Fruit fly (Drosophila melanogaster) S2 (cell line): ENCODE data around the gene eIF3l.

Experiments used
- CG8478 ChIP-seq: fragments of >200 bp; optimal IDR thresholded peaks from 2 replicates; lab custom pipeline; 2018
- CTCF ChIP-seq, 2 experiments: fragments of >200 bp; optimal IDR thresholded peaks; 2 replicates each; lab custom pipeline; 2018

DNA sequence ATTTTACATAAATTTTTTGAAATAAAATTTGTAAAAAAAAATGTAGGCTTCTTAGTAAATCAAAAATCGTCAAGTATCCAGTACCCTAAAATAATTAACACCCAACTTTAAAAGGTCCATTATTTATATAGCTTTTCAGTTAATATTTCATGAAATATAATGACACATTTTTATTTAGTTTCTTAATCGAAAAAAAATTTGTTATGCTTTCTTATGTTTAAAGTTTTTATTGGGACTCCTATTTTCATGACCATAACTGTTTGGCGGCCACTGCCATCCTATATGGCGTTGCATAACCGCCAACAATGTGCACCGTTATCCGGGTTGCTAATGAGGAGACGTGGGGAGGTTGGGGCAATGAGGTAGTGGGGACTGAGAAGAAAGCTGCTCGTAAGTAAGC, 37.4 kb downstream of the eIF3l start:
- TF ChIP-seq CTCF (optimal IDR thresholded peaks at IDR 0.05; lab: Kevin White, UChicago) = no peak
- no peak for TF ChIP-seq CG8478 (lab: Kevin White, UChicago)
